Worm (Caenorhabditis elegans) whole organism, midembryonic: ENCODE measurements around the gene T10B10.8.

ENCODE experiments used
- T22C8.4 ChIP-seq: fragments of 200-800 bp; sonication (Bioruptor generic); IDR thresholded peaks from 2 replicates; pipeline ENCODE4 v1.3.6; 2022; ENCODE audit warnings: missing genetic modification characterization, missing compliant biosample characterization
- cog-1 ChIP-seq: sonication (generic microtip); optimal IDR thresholded peaks from 2 replicates; lab custom pipeline; 2016; ENCODE audit warnings: missing genetic modification characterization, missing compliant biosample characterization
- flt-1 ChIP-seq: fragments of 200-800 bp; sonication (Bioruptor generic); IDR thresholded peaks from 2 replicates; pipeline ENCODE4 v1.3.6; 2022; ENCODE audit warnings: missing genetic modification characterization, missing compliant biosample characterization
- klf-2 ChIP-seq: fragments of 200-800 bp; sonication (Bioruptor generic); conservative IDR thresholded peaks from 2 replicates; pipeline ENCODE4 v1.3.6; 2022; ENCODE audit warnings: missing genetic modification reagents, missing genetic modification characterization, missing compliant biosample characterization
- med-1 ChIP-seq: sonication (generic microtip); optimal IDR thresholded peaks from 2 replicates; lab custom pipeline; 2017; ENCODE audit warnings: missing genetic modification characterization, mild to moderate bottlenecking, missing compliant biosample characterization, antibody characterized with exemption, missing genetic modification reagents; ENCODE audit not compliant: insufficient read depth
- ref-1 ChIP-seq: fragments of 200-800 bp; sonication (Bioruptor generic); conservative IDR thresholded peaks from 2 replicates; pipeline ENCODE4 v1.3.6; 2022; ENCODE audit warnings: missing genetic modification reagents, missing genetic modification characterization, missing compliant biosample characterization
- tab-1 ChIP-seq: fragments of 200-800 bp; sonication (Bioruptor generic); IDR thresholded peaks from 2 replicates; pipeline ENCODE4 v1.3.6; 2022; ENCODE audit warnings: missing genetic modification characterization, missing compliant biosample characterization
- ztf-23 ChIP-seq: fragments of 200-800 bp; sonication (Bioruptor generic); IDR thresholded peaks from 2 replicates; pipeline ENCODE4 v1.3.6; 2022; ENCODE audit warnings: missing genetic modification reagents, missing genetic modification characterization, missing compliant biosample characterization
- ztf-29 ChIP-seq: fragments of 200-800 bp; sonication (Bioruptor generic); IDR thresholded peaks from 2 replicates; pipeline ENCODE4 v1.3.6; 2022; ENCODE audit warnings: missing genetic modification reagents, missing genetic modification characterization, missing compliant biosample characterization

Gene T10B10.8

DNA sequence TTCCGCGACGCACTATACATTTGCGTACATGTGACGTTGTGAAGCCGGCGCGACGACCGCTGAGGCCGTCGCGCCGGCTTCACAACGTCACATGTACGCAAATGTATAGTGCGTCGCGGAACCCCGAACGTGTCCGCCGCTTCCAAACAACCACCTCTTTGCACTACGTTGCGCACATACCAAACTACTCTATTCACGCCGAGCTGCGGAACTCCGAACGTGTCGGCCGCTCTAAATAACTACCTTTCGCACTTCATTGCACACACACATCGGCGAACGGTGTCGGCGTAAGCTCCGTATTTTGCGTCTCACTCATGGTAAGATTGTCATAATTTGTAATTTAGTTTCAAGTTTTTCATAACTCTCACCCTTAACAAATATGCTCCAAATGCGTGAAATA lies 53.9 kb downstream of the T10B10.8 start:
- TF ChIP-seq tab-1 (GFP tag; lab: Robert Waterston, UW) (no peak), ztf-29 (GFP tag; lab: Robert Waterston, UW) (no peak), ref-1 (no peak), cog-1 (tag; lab: Kevin White, UChicago) (no peak), ztf-23 (GFP tag; lab: Robert Waterston, UW) (no peak), flt-1 (GFP tag; lab: Robert Waterston, UW) (no peak), med-1 (no peak), T22C8.4 (no peak), klf-2 (no peak)
